Worm (Caenorhabditis elegans): ENCODE results near the gene Y71H2AL.4.

- TF ChIP-seq nhr-12 (tag; optimal IDR thresholded peaks at IDR 0.05) (no peak), ztf-11 (tag; optimal IDR thresholded peaks at IDR 0.05) (no peak), blmp-1 (tag; optimal IDR thresholded peaks at IDR 0.05) (peak; percentile 81), unc-62 (GFP tag; optimal IDR thresholded peaks at IDR 0.05) (no peak)
These were observed 30.0 kb upstream of the Y71H2AL.4 start for ce11 chrIII:2656168-2656567.
